Worm (Caenorhabditis elegans): ENCODE results near the gene glb-34.

Gene glb-34

DNA sequence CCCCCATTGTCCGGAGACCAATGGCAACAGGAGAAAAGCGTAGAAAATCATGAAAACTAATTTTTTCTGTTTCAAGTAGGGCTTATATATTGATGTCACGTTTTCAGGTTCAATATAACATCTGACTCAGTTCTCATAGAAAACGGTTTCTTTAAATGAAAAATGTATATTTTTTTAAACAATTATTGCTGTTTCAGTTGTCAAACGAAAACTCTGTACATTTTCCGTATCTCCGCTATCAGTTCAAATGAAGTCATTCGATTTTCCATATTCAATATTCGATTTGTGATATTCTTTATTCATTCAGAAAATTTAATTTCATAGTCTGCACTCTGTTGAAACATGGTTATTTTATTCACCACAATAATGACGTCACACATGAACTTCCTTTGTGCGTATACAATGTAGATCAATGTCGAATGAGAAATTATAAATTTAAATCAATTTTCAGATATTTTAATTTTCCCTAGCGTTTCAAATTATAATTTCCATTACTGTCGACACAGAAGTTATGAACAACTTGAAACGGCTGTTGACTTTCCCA, 6.2 kb upstream of the glb-34 start, which contains the start of gene Y57G11B.8:
TSS of gene Y57G11B.8 (minus strand) at position 51 of the 544 bp plus-strand sequence.
- TF ChIP-seq ZK546.5 (tag; optimal IDR thresholded peaks at IDR 0.05) (no peak), unc-62 (GFP tag; optimal IDR thresholded peaks at IDR 0.05 in 1 of 2) (peak in 1 of 2 experiments; percentile 93), unc-62 (tag; optimal IDR thresholded peaks at IDR 0.05) (no peak), egl-43 (GFP tag; IDR thresholded peaks at IDR 0.05) (no peak), dmd-6 (GFP tag; IDR thresholded peaks at IDR 0.05) (no peak), nhr-42 (GFP tag; IDR thresholded peaks at IDR 0.05) (no peak), lin-1 (GFP tag; IDR thresholded peaks at IDR 0.05) (no peak), nhr-102 (tag; optimal IDR thresholded peaks at IDR 0.05) (no peak)

DNA sequence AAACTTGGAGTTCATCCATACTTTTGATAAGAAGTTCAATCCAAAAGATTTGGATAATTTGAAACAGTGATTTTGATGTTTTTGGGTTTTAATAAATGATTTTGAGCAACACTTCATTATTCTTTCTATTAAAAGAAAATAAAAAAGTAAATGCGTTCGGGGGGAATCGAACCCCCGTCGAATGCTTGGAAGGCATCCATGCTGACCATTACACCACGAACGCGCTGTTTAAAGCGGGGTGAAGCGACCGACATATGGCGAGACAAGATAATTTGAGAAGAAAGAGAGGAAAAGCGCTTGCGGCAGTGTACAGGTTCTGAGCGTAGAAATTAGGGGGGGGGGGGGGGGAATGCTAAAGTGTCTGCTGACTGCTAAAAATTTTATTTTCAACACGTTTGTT, 4.0 kb upstream of the glb-34 start:
- TF ChIP-seq ceh-32 (tag; optimal IDR thresholded peaks at IDR 0.05; ENCODE audit: poor library complexity) (no peak), mes-2 (tag; optimal IDR thresholded peaks at IDR 0.05; ENCODE audit: poor library complexity, severe bottlenecking) (no peak), nhr-28 (tag; optimal IDR thresholded peaks at IDR 0.05) (no peak), unc-130 (GFP tag; optimal IDR thresholded peaks at IDR 0.05) (peak; percentile 42), F49E8.2 (tag; optimal IDR thresholded peaks at IDR 0.05; ENCODE audit: borderline replicate concordance) (peak; percentile 25), nhr-25 (tag; optimal IDR thresholded peaks at IDR 0.05; ENCODE audit: borderline replicate concordance, insufficient read depth) (no peak), nhr-77 (tag; optimal IDR thresholded peaks at IDR 0.05) (no peak), nhr-48 (tag; optimal IDR thresholded peaks at IDR 0.05) (no peak), ces-1 (GFP tag; optimal IDR thresholded peaks at IDR 0.05) (no peak), zfp-3 (GFP tag; conservative IDR thresholded peaks at IDR 0.05) (0 out of 2 replicates have a peak, but pooled peaks have one; percentile 32), lin-39 (tag; optimal IDR thresholded peaks at IDR 0.05) (no peak), R02D3.7 (tag; optimal IDR thresholded peaks at IDR 0.05) (no peak), unc-62 (GFP tag; optimal IDR thresholded peaks at IDR 0.05 in 1 of 2) (no peak), unc-62 (tag; optimal IDR thresholded peaks at IDR 0.05) (no peak), nhr-42 (GFP tag; IDR thresholded peaks at IDR 0.05) (no peak), aha-1 (tag) (peak; percentile 99), T26A8.4 (GFP tag; IDR thresholded peaks at IDR 0.05) (no peak), dve-1 (tag; optimal IDR thresholded peaks at IDR 0.05; ENCODE audit: insufficient read depth) (peak; percentile 64), fos-1 (tag; optimal IDR thresholded peaks at IDR 0.05) (no peak), dmd-8 (GFP tag; IDR thresholded peaks at IDR 0.05) (no peak), set-16 (GFP tag; IDR thresholded peaks at IDR 0.05) (no peak), skn-1 (tag; optimal IDR thresholded peaks at IDR 0.05) (no peak), lin-1 (GFP tag; IDR thresholded peaks at IDR 0.05) (no peak; the same call in 1 of the 2 replicates), Y75B8A.6 (GFP tag; IDR thresholded peaks at IDR 0.05) (peak; percentile 78; the same call in 1 of the 2 replicates), ctbp-1 (GFP tag; IDR thresholded peaks at IDR 0.05) (no peak), daf-16 (GFP tag; optimal IDR thresholded peaks at IDR 0.05) (peak in 1 of 2 experiments; percentile 70), daf-16 (tag; optimal IDR thresholded peaks at IDR 0.05) (no peak), mxl-3 (GFP tag; optimal IDR thresholded peaks at IDR 0.05) (no peak), lin-15B (tag; optimal IDR thresholded peaks at IDR 0.05) (no peak), ceh-20 (GFP tag; IDR thresholded peaks at IDR 0.05) (no peak), F26F4.8 (GFP tag; conservative IDR thresholded peaks at IDR 0.05) (no peak; the same call in 1 of the 2 replicates), lir-3 (tag; optimal IDR thresholded peaks at IDR 0.05) (peak; percentile 51), ZK337.2 (GFP tag; IDR thresholded peaks at IDR 0.05) (0 out of 2 replicates have a peak, but pooled peaks have one; percentile 57), nhr-41 (GFP tag; IDR thresholded peaks at IDR 0.05) (no peak), jun-1 (tag; optimal IDR thresholded peaks at IDR 0.05) (no peak), F37D6.2 (tag; optimal IDR thresholded peaks at IDR 0.05) (no peak), arid-1 (GFP tag; conservative IDR thresholded peaks at IDR 0.05) (peak; percentile 59), dmd-9 (GFP tag; IDR thresholded peaks at IDR 0.05) (no peak), lin-13 (GFP tag; optimal IDR thresholded peaks at IDR 0.05) (no peak), daf-12 (tag; optimal IDR thresholded peaks at IDR 0.05) (no peak), lin-38 (GFP tag; IDR thresholded peaks at IDR 0.05) (no peak), nhr-10 (tag; optimal IDR thresholded peaks at IDR 0.05) (no peak), duxl-1 (tag; optimal IDR thresholded peaks at IDR 0.05; ENCODE audit: poor library complexity) (no peak), daf-8 (GFP tag; IDR thresholded peaks at IDR 0.05) (no peak), nhr-11 (tag; optimal IDR thresholded peaks at IDR 0.05) (no peak)
